Fruit fly (Drosophila melanogaster): ENCODE results near the gene nsl1.
A peak's percentile ranks its signal among the peaks of the same experiment; 100 is the strongest.

nsl1 gene

DNA sequence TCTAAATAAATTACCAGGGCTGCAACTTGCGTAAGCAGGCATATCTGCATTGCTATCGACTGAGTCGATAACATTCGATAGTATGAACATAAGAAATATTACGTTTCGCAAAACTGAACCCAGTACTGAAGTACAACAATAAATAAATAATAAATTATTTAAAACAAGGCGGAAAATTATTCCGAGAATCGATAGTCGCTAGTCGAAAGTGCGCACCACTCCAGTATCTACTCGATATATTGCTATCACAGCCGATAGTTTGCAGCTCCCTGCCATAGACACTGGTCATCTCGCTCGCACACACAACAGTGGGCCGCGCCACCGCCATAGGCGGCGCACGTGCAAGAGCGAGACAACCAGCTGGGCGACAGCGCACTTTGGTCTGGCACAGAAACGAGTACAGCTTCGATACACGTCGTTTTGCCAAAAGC is at the start of gene nsl1 (continued):
- TF ChIP-seq Side (GFP tag; optimal IDR thresholded peaks at IDR 0.05), result no peak
- no peak for TF ChIP-seq dan (GFP tag; IDR thresholded peaks at IDR 0.05)
- TF ChIP-seq CG17802 (tag; optimal IDR thresholded peaks at IDR 0.05), result peak; percentile 75
- no peak for TF ChIP-seq Myb (GFP tag; optimal IDR thresholded peaks at IDR 0.05)
- TF ChIP-seq BEAF-32 (GFP tag; optimal IDR thresholded peaks at IDR 0.05), result peak; percentile 99
- TF ChIP-seq CG8359 (GFP tag; optimal IDR thresholded peaks at IDR 0.05; ENCODE audit: borderline replicate concordance), result no peak
- no peak; the same call in 1 of the 2 replicates for TF ChIP-seq Xrp1 (GFP tag; IDR thresholded peaks at IDR 0.05)
- no peak for TF ChIP-seq bigmax (GFP tag; optimal IDR thresholded peaks at IDR 0.05)
- TF ChIP-seq tin (GFP tag; optimal IDR thresholded peaks at IDR 0.05), result peak; percentile 34
- no peak for TF ChIP-seq CG4707 (GFP tag; optimal IDR thresholded peaks at IDR 0.05)
- TF ChIP-seq tna (GFP tag; IDR thresholded peaks at IDR 0.05; ENCODE audit: partially characterized antibody), result peak; percentile 94
- no peak for TF ChIP-seq salm (tag; optimal IDR thresholded peaks at IDR 0.05)
- TF ChIP-seq Usf (GFP tag; optimal IDR thresholded peaks at IDR 0.05), result no peak
- peak; percentile 9 for TF ChIP-seq Six4 (GFP tag; optimal IDR thresholded peaks at IDR 0.05)
- TF ChIP-seq gro (GFP tag; optimal IDR thresholded peaks at IDR 0.05), result no peak
- no peak; the same call in 2 of the 3 replicates for TF ChIP-seq CG34422 (GFP tag; IDR thresholded peaks at IDR 0.05)
- peak; percentile 66 for TF ChIP-seq abd-A (tag; optimal IDR thresholded peaks at IDR 0.05)
- TF ChIP-seq ap (GFP tag; IDR thresholded peaks at IDR 0.05), result no peak
- TF ChIP-seq CG14441 (GFP tag; IDR thresholded peaks at IDR 0.05), result 0 out of 2 replicates have a peak, but pooled peaks have one; percentile 24
- TF ChIP-seq CG7786 (GFP tag; optimal IDR thresholded peaks at IDR 0.05), result no peak
- TF ChIP-seq ato (GFP tag; IDR thresholded peaks at IDR 0.05; ENCODE audit: partially characterized antibody), result peak; percentile 93
- no peak for TF ChIP-seq CG5245 (GFP tag; optimal IDR thresholded peaks at IDR 0.05)
- TF ChIP-seq CG13775 (GFP tag; optimal IDR thresholded peaks at IDR 0.05), result peak; percentile 33
- TF ChIP-seq CG7372 (GFP tag; IDR thresholded peaks at IDR 0.05), result no peak
- no peak for TF ChIP-seq Hmx (GFP tag; optimal IDR thresholded peaks at IDR 0.05)
- TF ChIP-seq lilli (GFP tag; optimal IDR thresholded peaks at IDR 0.05), result peak; percentile 43
- no peak for TF ChIP-seq CG11247 (GFP tag; IDR thresholded peaks at IDR 0.05)
- peak; percentile 9 for TF ChIP-seq Meics (GFP tag; optimal IDR thresholded peaks at IDR 0.05)
- peak; percentile 19; the same call in 1 of the 2 replicates for TF ChIP-seq aop (GFP tag; IDR thresholded peaks at IDR 0.05)
- peak; percentile 97 for TF ChIP-seq hb (GFP tag; IDR thresholded peaks at IDR 0.05; ENCODE audit: partially characterized antibody)
- peak; percentile 7 for TF ChIP-seq gfzf (GFP tag; optimal IDR thresholded peaks at IDR 0.05)
- TF ChIP-seq hbn (GFP tag; IDR thresholded peaks at IDR 0.05; ENCODE audit: partially characterized antibody), result peak; percentile 93
- TF ChIP-seq eve (GFP tag; optimal IDR thresholded peaks at IDR 0.05), result no peak
- peak; percentile 65 for TF ChIP-seq CG3995 (GFP tag; optimal IDR thresholded peaks at IDR 0.05)
- TF ChIP-seq B-H2 (GFP tag; optimal IDR thresholded peaks at IDR 0.05), result no peak
- TF ChIP-seq CG15011 (GFP tag; optimal IDR thresholded peaks at IDR 0.05), result no peak
- peak; percentile 14; the same call in 1 of the 2 replicates for TF ChIP-seq onecut (GFP tag; IDR thresholded peaks at IDR 0.05)
- TF ChIP-seq CG2889 (GFP tag; IDR thresholded peaks at IDR 0.05), result no peak
- TF ChIP-seq CG1233 (GFP tag; optimal IDR thresholded peaks at IDR 0.05), result peak; percentile 11
- TF ChIP-seq CG12071 (GFP tag; optimal IDR thresholded peaks at IDR 0.05), result no peak
- no peak for TF ChIP-seq kay (GFP tag; optimal IDR thresholded peaks at IDR 0.05)
- TF ChIP-seq dysf (GFP tag; IDR thresholded peaks at IDR 0.05), result 0 out of 3 replicates have a peak, but pooled peaks have one; percentile 8
- TF ChIP-seq Opbp (GFP tag; IDR thresholded peaks at IDR 0.05; ENCODE audit: partially characterized antibody), result peak; percentile 96
- TF ChIP-seq gce (GFP tag; IDR thresholded peaks at IDR 0.05), result no peak
- peak; percentile 41; the same call in 1 of the 2 replicates for TF ChIP-seq CG32767 (GFP tag; IDR thresholded peaks at IDR 0.05)
- peak; percentile 6 for TF ChIP-seq ab (GFP tag; optimal IDR thresholded peaks at IDR 0.05)
- TF ChIP-seq Fer1 (GFP tag; optimal IDR thresholded peaks at IDR 0.05), result peak; percentile 39
- no peak for TF ChIP-seq CG12236 (GFP tag; optimal IDR thresholded peaks at IDR 0.05)
- TF ChIP-seq CG15479 (GFP tag; optimal IDR thresholded peaks at IDR 0.05), result no peak
- no peak for TF ChIP-seq Bdp1 (GFP tag; optimal IDR thresholded peaks at IDR 0.05)
- TF ChIP-seq CG17612 (GFP tag; IDR thresholded peaks at IDR 0.05), result no peak
